Fruit fly (Drosophila melanogaster) whole organism, embryonic: ENCODE data around the gene Sf3a2.
A peak's percentile ranks its signal among the peaks of the same experiment; 100 is the strongest.

Experiments
- Atf6 ChIP-seq: fragments of 200-800 bp; sonication (Bioruptor generic); IDR thresholded peaks from 2 replicates; pipeline ENCODE4 v1.3.6; 2022; ENCODE audit warnings: missing biosample characterization, missing genetic modification characterization
- B-H1 ChIP-seq: fragments of 200-800 bp; sonication (Bioruptor generic); IDR thresholded peaks from 3 replicates; pipeline ENCODE4 v1.3.6; 2022; ENCODE audit warnings: missing biosample characterization, missing genetic modification characterization
- Bgb ChIP-seq: fragments of 200-800 bp; sonication (Bioruptor generic); IDR thresholded peaks from 2 replicates; pipeline ENCODE4 v1.3.6; 2022; ENCODE audit warnings: missing biosample characterization, missing genetic modification characterization; ENCODE audit not compliant: partially characterized antibody
- CG10209 ChIP-seq: fragments of 200-800 bp; sonication (Bioruptor generic); optimal IDR thresholded peaks from 3 replicates; lab custom pipeline; 2017; ENCODE audit warnings: missing biosample characterization, mild to moderate bottlenecking, missing genetic modification characterization, missing genetic modification reagents
- CG11085 ChIP-seq: fragments of 200-800 bp; sonication (Bioruptor generic); IDR thresholded peaks from 2 replicates; pipeline ENCODE4 v1.3.6; 2022; ENCODE audit warnings: missing biosample characterization, missing genetic modification characterization
- CG11247 ChIP-seq: fragments of 200-800 bp; sonication (Bioruptor generic); IDR thresholded peaks from 2 replicates; pipeline ENCODE4 v1.3.6; 2022; ENCODE audit warnings: missing biosample characterization, missing genetic modification characterization
- CG12155 ChIP-seq: fragments of 200-800 bp; sonication (Bioruptor generic); optimal IDR thresholded peaks from 3 replicates; lab custom pipeline; 2016; ENCODE audit warnings: missing biosample characterization, missing genetic modification characterization
- CG12391 ChIP-seq: fragments of 200-800 bp; sonication (Bioruptor generic); optimal IDR thresholded peaks from 3 replicates; lab custom pipeline; 2018; ENCODE audit warnings: missing biosample characterization, mild to moderate bottlenecking, missing genetic modification characterization, moderate library complexity
- CG13123 ChIP-seq: fragments of 200-800 bp; sonication (Bioruptor generic); optimal IDR thresholded peaks from 2 replicates; lab custom pipeline; 2016; ENCODE audit warnings: missing biosample characterization, missing genetic modification characterization
- CG13424 ChIP-seq: fragments of 200-800 bp; sonication (Bioruptor generic); optimal IDR thresholded peaks from 2 replicates; lab custom pipeline; 2019; ENCODE audit warnings: missing biosample characterization, mild to moderate bottlenecking, missing genetic modification characterization, moderate library complexity
- CG14050 ChIP-seq: fragments of 200-800 bp; sonication (Bioruptor generic); IDR thresholded peaks from 3 replicates; pipeline ENCODE4 v1.3.6; 2022; ENCODE audit warnings: missing biosample characterization, missing genetic modification characterization
- CG16863 ChIP-seq: fragments of 200-800 bp; sonication (Bioruptor generic); optimal IDR thresholded peaks from 3 replicates; lab custom pipeline; 2016; ENCODE audit warnings: missing biosample characterization, missing genetic modification characterization
- CG17912 ChIP-seq: fragments of 200-800 bp; sonication (Bioruptor generic); optimal IDR thresholded peaks from 2 replicates; lab custom pipeline; 2018; ENCODE audit warnings: missing biosample characterization, mild to moderate bottlenecking, missing genetic modification characterization
- CG18764 ChIP-seq: fragments of 200-800 bp; sonication (Bioruptor generic); optimal IDR thresholded peaks from 3 replicates; lab custom pipeline; 2016; ENCODE audit warnings: missing biosample characterization, missing genetic modification characterization
- CG31224 ChIP-seq: fragments of 200-800 bp; sonication (Bioruptor generic); IDR thresholded peaks from 2 replicates; pipeline ENCODE4 v1.3.6; 2022; ENCODE audit warnings: missing biosample characterization, missing genetic modification characterization
- CG4360 ChIP-seq: fragments of 200-800 bp; sonication (Bioruptor generic); IDR thresholded peaks from 2 replicates; pipeline ENCODE4 v1.3.6; 2022; ENCODE audit warnings: missing biosample characterization, missing genetic modification characterization
- CG4820 ChIP-seq: fragments of 200-800 bp; sonication (Bioruptor generic); optimal IDR thresholded peaks from 3 replicates; lab custom pipeline; 2016; ENCODE audit warnings: missing biosample characterization, missing genetic modification characterization
- CG6683 ChIP-seq: fragments of 200-800 bp; sonication (Bioruptor generic); optimal IDR thresholded peaks from 2 replicates; lab custom pipeline; 2017; ENCODE audit warnings: missing biosample characterization, mild to moderate bottlenecking, missing genetic modification characterization, missing genetic modification reagents
- CG6791 ChIP-seq: fragments of 200-800 bp; sonication (Bioruptor generic); IDR thresholded peaks from 3 replicates; pipeline ENCODE4 v1.3.6; 2022; ENCODE audit warnings: missing biosample characterization, missing genetic modification characterization; ENCODE audit not compliant: partially characterized antibody
- CG9727 ChIP-seq: fragments of 200-800 bp; sonication (Bioruptor generic); optimal IDR thresholded peaks from 3 replicates; lab custom pipeline; 2017; ENCODE audit warnings: missing biosample characterization, mild to moderate bottlenecking, missing genetic modification characterization
- CG9932 ChIP-seq: fragments of 200-800 bp; sonication (Bioruptor generic); IDR thresholded peaks from 2 replicates; pipeline ENCODE4 v1.3.6; 2022; ENCODE audit warnings: missing biosample characterization, missing genetic modification characterization
- Dek ChIP-seq: fragments of 200-800 bp; sonication (Bioruptor generic); optimal IDR thresholded peaks from 3 replicates; lab custom pipeline; 2019; ENCODE audit warnings: missing biosample characterization, mild to moderate bottlenecking, missing genetic modification characterization, moderate library complexity
- Dref ChIP-seq: fragments of 200-800 bp; sonication (Bioruptor generic); IDR thresholded peaks from 2 replicates; pipeline ENCODE4 v1.3.6; 2022; ENCODE audit warnings: missing biosample characterization, missing genetic modification characterization
- Fer2 ChIP-seq: fragments of 200-800 bp; sonication (Bioruptor generic); optimal IDR thresholded peaks from 2 replicates; lab custom pipeline; 2018; ENCODE audit warnings: missing biosample characterization, mild to moderate bottlenecking, missing genetic modification characterization, moderate library complexity
- Fer3 ChIP-seq: fragments of 200-800 bp; sonication (Bioruptor generic); optimal IDR thresholded peaks from 2 replicates; lab custom pipeline; 2018; ENCODE audit warnings: missing biosample characterization, mild to moderate bottlenecking, missing genetic modification characterization, moderate library complexity
- Gsc ChIP-seq: fragments of 200-800 bp; sonication (Bioruptor generic); IDR thresholded peaks from 2 replicates; pipeline ENCODE4 v1.3.6; 2022; ENCODE audit warnings: missing biosample characterization, missing genetic modification characterization
- H15 ChIP-seq: fragments of 200-800 bp; sonication (Bioruptor generic); IDR thresholded peaks from 3 replicates; pipeline ENCODE4 v1.3.6; 2022; ENCODE audit warnings: missing biosample characterization, missing genetic modification characterization
- HLH3B ChIP-seq: fragments of 200-800 bp; sonication (Bioruptor generic); IDR thresholded peaks from 2 replicates; pipeline ENCODE4 v1.3.6; 2022; ENCODE audit warnings: missing biosample characterization, missing genetic modification characterization
- Myb ChIP-seq: fragments of 200-800 bp; sonication (Bioruptor generic); optimal IDR thresholded peaks from 2 replicates; lab custom pipeline; 2016; ENCODE audit warnings: missing biosample characterization, missing genetic modification characterization
- Nf-YA ChIP-seq: fragments of 200-800 bp; sonication (Bioruptor generic); IDR thresholded peaks from 2 replicates; pipeline ENCODE4 v1.3.6; 2022; ENCODE audit warnings: missing biosample characterization, missing genetic modification characterization
- Oaz ChIP-seq: fragments of 200-800 bp; sonication (Bioruptor generic); IDR thresholded peaks from 2 replicates; pipeline ENCODE4 v1.3.6; 2022; ENCODE audit warnings: missing biosample characterization, missing genetic modification characterization
- Rfx ChIP-seq: fragments of 200-800 bp; sonication (Bioruptor generic); IDR thresholded peaks from 2 replicates; pipeline ENCODE4 v1.3.6; 2022; ENCODE audit warnings: missing biosample characterization, missing genetic modification characterization
- Six4 ChIP-seq: fragments of 200-800 bp; sonication (Bioruptor generic); optimal IDR thresholded peaks from 2 replicates; lab custom pipeline; 2016; ENCODE audit warnings: missing biosample characterization, missing genetic modification characterization
- amos ChIP-seq: fragments of 200-800 bp; sonication (Bioruptor generic); IDR thresholded peaks from 2 replicates; pipeline ENCODE4 v1.3.6; 2022; ENCODE audit warnings: missing biosample characterization, missing genetic modification characterization; ENCODE audit not compliant: partially characterized antibody
- ase ChIP-seq: fragments of 200-800 bp; sonication (Bioruptor generic); IDR thresholded peaks from 3 replicates; pipeline ENCODE4 v1.3.6; 2022; ENCODE audit warnings: missing biosample characterization, missing genetic modification characterization
- cas ChIP-seq: fragments of 200-800 bp; sonication (Bioruptor generic); IDR thresholded peaks from 2 replicates; pipeline ENCODE4 v1.3.6; 2022; ENCODE audit warnings: missing biosample characterization, missing genetic modification characterization
- chif ChIP-seq, 2 experiments: fragments of 200-800 bp; sonication (Bioruptor generic); optimal IDR thresholded peaks; 3 replicates each; lab custom pipeline; 2016; ENCODE audit warnings: missing biosample characterization in 2 of 2, missing genetic modification characterization in 2 of 2
- cwo ChIP-seq: fragments of 200-800 bp; sonication (Bioruptor generic); optimal IDR thresholded peaks from 3 replicates; lab custom pipeline; 2017; ENCODE audit warnings: missing biosample characterization, missing genetic modification characterization, mild to moderate bottlenecking, moderate library complexity, missing genetic modification reagents
- dati ChIP-seq: fragments of 200-800 bp; sonication (Bioruptor generic); IDR thresholded peaks from 2 replicates; pipeline ENCODE4 v1.3.6; 2022; ENCODE audit warnings: missing biosample characterization, missing genetic modification characterization
- fd64A ChIP-seq: fragments of 200-800 bp; sonication (Bioruptor generic); optimal IDR thresholded peaks from 3 replicates; lab custom pipeline; 2018; ENCODE audit warnings: missing biosample characterization, mild to moderate bottlenecking, missing genetic modification characterization
- gsb-n ChIP-seq: fragments of 200-800 bp; sonication (Bioruptor generic); optimal IDR thresholded peaks from 3 replicates; lab custom pipeline; 2018; ENCODE audit warnings: missing biosample characterization, mild to moderate bottlenecking, missing genetic modification characterization
- hb ChIP-seq: fragments of 200-800 bp; sonication (Bioruptor generic); IDR thresholded peaks from 3 replicates; pipeline ENCODE4 v1.3.6; 2022; ENCODE audit warnings: missing biosample characterization, missing genetic modification characterization; ENCODE audit not compliant: partially characterized antibody
- ind ChIP-seq: fragments of 200-800 bp; sonication (Bioruptor generic); optimal IDR thresholded peaks from 3 replicates; lab custom pipeline; 2016; ENCODE audit warnings: missing biosample characterization, missing genetic modification characterization
- mld ChIP-seq: fragments of 200-800 bp; sonication (Bioruptor generic); IDR thresholded peaks from 3 replicates; pipeline ENCODE4 v1.3.6; 2022; ENCODE audit warnings: missing biosample characterization, missing genetic modification characterization; ENCODE audit not compliant: partially characterized antibody
- otp ChIP-seq: fragments of 200-800 bp; sonication (Bioruptor generic); IDR thresholded peaks from 3 replicates; pipeline ENCODE4, ENCODE4 v1.3.6; 2022; ENCODE audit warnings: missing biosample characterization, missing genetic modification characterization
- psq ChIP-seq: fragments of 200-800 bp; sonication (Bioruptor generic); optimal IDR thresholded peaks from 2 replicates; lab custom pipeline; 2017; ENCODE audit warnings: missing biosample characterization, missing genetic modification characterization
- row ChIP-seq: fragments of 200-800 bp; sonication (Bioruptor generic); IDR thresholded peaks from 3 replicates; pipeline ENCODE4 v1.3.6; 2022; ENCODE audit warnings: missing biosample characterization, missing genetic modification characterization
- salm ChIP-seq: fragments of 200-800 bp; sonication (Bioruptor generic); optimal IDR thresholded peaks from 2 replicates; lab custom pipeline; 2018; ENCODE audit warnings: missing biosample characterization, mild to moderate bottlenecking, missing genetic modification characterization
- unc-4 ChIP-seq: fragments of 200-800 bp; sonication (Bioruptor generic); IDR thresholded peaks from 2 replicates; pipeline ENCODE4 v1.3.6; 2022; ENCODE audit warnings: missing biosample characterization, missing genetic modification characterization; ENCODE audit not compliant: partially characterized antibody
- vfl ChIP-seq: fragments of 200-800 bp; sonication (Bioruptor generic); optimal IDR thresholded peaks from 2 replicates; lab custom pipeline; 2016; ENCODE audit warnings: missing biosample characterization, missing genetic modification characterization

Gene Sf3a2

DNA sequence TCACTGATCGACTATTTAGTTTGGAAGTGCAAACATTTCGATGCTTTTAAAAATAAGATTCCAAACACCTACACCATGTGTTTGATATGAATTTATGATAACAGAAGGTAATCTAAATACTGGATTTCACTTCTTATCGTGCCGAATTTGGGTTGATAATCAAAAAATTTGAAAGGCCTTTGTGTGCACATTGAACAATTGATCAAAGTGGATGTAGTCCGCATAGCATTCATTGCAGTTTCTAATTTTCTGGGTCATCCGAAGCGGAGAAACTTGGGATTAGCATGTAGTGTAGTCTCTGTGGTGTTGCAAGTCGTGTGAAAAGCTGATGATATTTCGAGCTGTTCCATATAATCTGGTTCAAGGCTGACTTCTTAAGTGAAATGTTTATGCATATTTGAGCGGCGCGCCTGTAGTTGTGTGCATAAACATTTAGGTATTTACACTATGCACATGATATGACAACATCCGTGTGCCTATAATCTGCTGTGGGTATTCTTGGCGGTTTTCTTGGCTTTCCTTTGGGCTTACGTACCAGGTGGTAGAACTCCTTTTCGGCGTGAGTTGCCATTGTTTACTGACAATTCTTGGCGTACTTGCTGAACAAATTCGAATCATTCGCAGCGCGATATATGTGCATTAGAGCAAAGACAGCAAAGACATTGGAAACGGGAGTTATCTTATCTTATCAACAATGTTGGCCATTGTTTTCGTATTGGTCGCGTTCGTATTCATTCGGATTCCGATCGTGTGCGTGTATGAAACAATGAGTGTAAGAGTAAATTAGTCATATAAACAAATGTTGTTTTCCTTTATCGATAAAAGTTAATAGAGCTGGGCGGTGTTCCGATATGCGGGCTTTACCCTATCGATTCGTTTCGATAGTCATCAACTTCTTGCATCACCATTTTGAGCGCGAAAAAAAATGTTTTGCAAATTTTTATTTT is 40.8 kb downstream of the Sf3a2 start, which contains the start of gene Hip1 (continued):
- TF ChIP-seq HLH3B (no peak; the same call in 1 of the 2 replicates), salm (no peak), Dref (GFP tag; lab: Robert Waterston, UW) (peak; percentile 92), hb (peak; percentile 66; the same call in 1 of the 3 replicates), ase (no peak), Bgb (GFP tag; lab: Robert Waterston, UW) (peak; percentile 93), dati (GFP tag; lab: Robert Waterston, UW) (no peak), mld (peak; percentile 81), Dek (no peak), vfl (GFP tag; lab: Kevin White, UChicago) (no peak), CG13424 (tag; lab: Kevin White, UChicago) (no peak), CG13123 (GFP tag; lab: Kevin White, UChicago) (no peak), Nf-YA (GFP tag; lab: Robert Waterston, UW) (no peak), CG17912 (GFP tag; lab: Kevin White, UChicago) (no peak), CG4820 (no peak), CG4360 (GFP tag; lab: Robert Waterston, UW) (no peak), Fer3 (tag; lab: Kevin White, UChicago) (no peak), cwo (GFP tag; lab: Kevin White, UChicago) (no peak), cas (GFP tag; lab: Robert Waterston, UW) (no peak), B-H1 (GFP tag; lab: Robert Waterston, UW) (no peak), H15 (GFP tag; lab: Robert Waterston, UW) (no peak), otp (GFP tag; lab: Robert Waterston, UW) (no peak), Gsc (GFP tag; lab: Robert Waterston, UW) (no peak), Atf6 (GFP tag; lab: Robert Waterston, UW) (no peak), gsb-n (no peak), CG16863 (GFP tag; lab: Kevin White, UChicago) (no peak), CG10209 (GFP tag; lab: Kevin White, UChicago) (no peak), CG12391 (no peak), Rfx (GFP tag; lab: Robert Waterston, UW) (no peak), fd64A (GFP tag; lab: Kevin White, UChicago) (no peak), CG6791 (GFP tag; lab: Robert Waterston, UW) (peak; percentile 89), CG9727 (GFP tag; lab: Kevin White, UChicago) (no peak), CG6683 (GFP tag; lab: Kevin White, UChicago) (no peak), Fer2 (tag; lab: Kevin White, UChicago) (no peak), CG9932 (no peak), CG31224 (no peak), chif (GFP tag; optimal IDR thresholded peaks at IDR 0.05; lab: Kevin White, UChicago) (no peak), ind (GFP tag; lab: Kevin White, UChicago) (no peak), CG12155 (no peak), unc-4 (GFP tag; lab: Robert Waterston, UW) (peak; percentile 91), Myb (GFP tag; lab: Kevin White, UChicago) (no peak), CG14050 (GFP tag; lab: Robert Waterston, UW) (no peak), amos (GFP tag; lab: Robert Waterston, UW) (peak; percentile 94; the same call in 1 of the 2 replicates), CG11247 (GFP tag; lab: Robert Waterston, UW) (no peak), Six4 (GFP tag; lab: Kevin White, UChicago) (no peak), CG11085 (GFP tag; lab: Robert Waterston, UW) (no peak), CG18764 (GFP tag; lab: Kevin White, UChicago) (no peak), psq (no peak), row (no peak; the same call in 2 of the 3 replicates), Oaz (GFP tag; lab: Robert Waterston, UW) (no peak)
